Fruit fly (Drosophila melanogaster): ENCODE data around the gene Gs1.
A peak's percentile ranks its signal among the peaks of the same experiment; 100 is the strongest.

Gs1 gene

DNA sequence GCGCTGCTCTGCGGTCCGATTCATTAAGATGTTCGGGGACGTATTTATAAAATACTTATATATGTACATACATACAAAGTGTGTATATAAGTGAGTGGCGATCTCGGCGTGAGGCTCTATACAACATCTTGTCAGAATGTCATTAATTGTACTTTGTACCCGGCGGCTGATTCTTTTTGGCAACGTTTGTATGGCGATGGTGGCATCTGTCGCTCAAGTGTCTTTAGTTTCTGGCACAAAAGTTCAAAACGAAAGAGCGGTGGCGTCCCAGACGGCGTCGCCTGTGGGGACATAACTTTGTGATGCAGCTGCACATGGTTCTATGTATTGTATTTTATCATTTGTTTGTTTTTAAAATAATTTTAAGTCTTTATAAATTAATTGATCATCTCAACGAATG lies 38.9 kb upstream of the Gs1 start:
- TF ChIP-seq Hnf4 (GFP tag; optimal IDR thresholded peaks at IDR 0.05) (no peak), pan (optimal IDR thresholded peaks at IDR 0.05) (no peak), Rel (GFP tag; optimal IDR thresholded peaks at IDR 0.05) (peak; percentile 20), Rel (tag; optimal IDR thresholded peaks at IDR 0.05) (no peak), dsf (GFP tag; optimal IDR thresholded peaks at IDR 0.05; ENCODE audit: borderline replicate concordance) (no peak), N (GFP tag; optimal IDR thresholded peaks at IDR 0.05) (no peak), Vsx2 (GFP tag; optimal IDR thresholded peaks at IDR 0.05; ENCODE audit: partially characterized antibody) (no peak)

- TF ChIP-seq pan (optimal IDR thresholded peaks at IDR 0.05), result no peak
- TF ChIP-seq ey (GFP tag; optimal IDR thresholded peaks at IDR 0.05), result no peak
Observed at dm6 chr2L:94096-94495, 37.8 kb upstream of the Gs1 start.

dm6 chr2L:94639-95059 lies 37.2 kb upstream of the Gs1 start, which contains the start of gene Zir:
TSS of gene Zir (plus strand) at chr2L:94739.
- TF ChIP-seq Rel (GFP tag; optimal IDR thresholded peaks at IDR 0.05) (no peak), Rel (tag; optimal IDR thresholded peaks at IDR 0.05) (peak; percentile 73), woc (GFP tag; optimal IDR thresholded peaks at IDR 0.05) (peak; percentile 73), CG32264 (GFP tag; optimal IDR thresholded peaks at IDR 0.05) (peak; percentile 26), Hr83 (GFP tag; optimal IDR thresholded peaks at IDR 0.05; ENCODE audit: poor library complexity, severe bottlenecking) (peak; percentile 21), Dfd (GFP tag; optimal IDR thresholded peaks at IDR 0.05) (no peak), brk (GFP tag; optimal IDR thresholded peaks at IDR 0.05) (peak; percentile 13), usp (GFP tag; optimal IDR thresholded peaks at IDR 0.05) (no peak)

dm6 chr2L:102161-102761 lies 29.6 kb upstream of the Gs1 start, which contains the start of gene Creld:
TSS of gene Creld (plus strand) at chr2L:102380.
- TF ChIP-seq h (GFP tag; optimal IDR thresholded peaks at IDR 0.05) (no peak), CG9705 (GFP tag; optimal IDR thresholded peaks at IDR 0.05) (no peak), Myc (optimal IDR thresholded peaks at IDR 0.05) (peak; percentile 49), Hnf4 (GFP tag; optimal IDR thresholded peaks at IDR 0.05) (peak; percentile 67), CG32264 (GFP tag; optimal IDR thresholded peaks at IDR 0.05) (no peak), Rel (GFP tag; optimal IDR thresholded peaks at IDR 0.05) (no peak), Rel (tag; optimal IDR thresholded peaks at IDR 0.05) (no peak), Hr83 (GFP tag; optimal IDR thresholded peaks at IDR 0.05; ENCODE audit: poor library complexity, severe bottlenecking) (peak; percentile 72), sv (GFP tag; optimal IDR thresholded peaks at IDR 0.05) (no peak), sage (GFP tag; optimal IDR thresholded peaks at IDR 0.05) (peak; percentile 23)

- TF ChIP-seq Rel (GFP tag; optimal IDR thresholded peaks at IDR 0.05), result no peak
- no peak for TF ChIP-seq Rel (tag; optimal IDR thresholded peaks at IDR 0.05)
- TF ChIP-seq dl (GFP tag; optimal IDR thresholded peaks at IDR 0.05; ENCODE audit: insufficient read depth in 1 of 2, partially characterized antibody in 2 of 2), result no peak
- TF ChIP-seq Abd-B (GFP tag; optimal IDR thresholded peaks at IDR 0.05), result no peak
- TF ChIP-seq fru (GFP tag; optimal IDR thresholded peaks at IDR 0.05), result no peak
- no peak for TF ChIP-seq h (GFP tag; optimal IDR thresholded peaks at IDR 0.05)
- TF ChIP-seq Sp1 (GFP tag; optimal IDR thresholded peaks at IDR 0.05), result no peak
- no peak for TF ChIP-seq Dif (GFP tag; optimal IDR thresholded peaks at IDR 0.05; ENCODE audit: partially characterized antibody)
Observed at dm6 chr2L:106540-106939, 25.3 kb upstream of the Gs1 start, which contains the start of the genes Nhe1 and Sam-S. TSS of gene Nhe1 (minus strand) at chr2L:106732. TSS of gene Sam-S (plus strand) at chr2L:106903.

DNA sequence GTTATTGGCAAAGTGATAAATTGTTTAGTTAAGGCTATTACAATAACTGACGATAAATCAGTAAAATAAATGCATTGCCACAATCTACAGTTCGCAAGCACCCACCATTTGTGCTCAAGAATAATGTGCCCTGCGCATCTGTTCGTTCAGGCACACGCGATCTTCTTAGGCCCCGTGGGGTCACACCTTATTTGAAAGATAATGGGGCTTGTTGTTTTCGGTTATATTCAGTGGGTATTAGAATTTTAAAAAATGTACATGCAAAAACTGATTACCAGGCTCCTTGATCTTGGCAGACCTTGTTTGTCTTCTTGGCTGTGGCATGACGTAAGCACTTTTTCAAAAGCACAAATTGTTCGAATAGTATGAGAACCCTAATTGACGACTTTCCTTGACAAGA lies 24.8 kb upstream of the Gs1 start:
- TF ChIP-seq rgr (GFP tag; optimal IDR thresholded peaks at IDR 0.05) (no peak), Hnf4 (GFP tag; optimal IDR thresholded peaks at IDR 0.05) (no peak), HLH106 (tag; optimal IDR thresholded peaks at IDR 0.05) (no peak), N (GFP tag; optimal IDR thresholded peaks at IDR 0.05) (no peak), Dif (GFP tag; optimal IDR thresholded peaks at IDR 0.05; ENCODE audit: partially characterized antibody) (no peak), Abd-B (GFP tag; optimal IDR thresholded peaks at IDR 0.05) (no peak), CG32264 (GFP tag; optimal IDR thresholded peaks at IDR 0.05) (no peak), sage (GFP tag; optimal IDR thresholded peaks at IDR 0.05) (no peak), ey (GFP tag; optimal IDR thresholded peaks at IDR 0.05) (no peak), GATAd (GFP tag; optimal IDR thresholded peaks at IDR 0.05) (no peak), brk (GFP tag; optimal IDR thresholded peaks at IDR 0.05) (no peak), h (GFP tag; optimal IDR thresholded peaks at IDR 0.05) (no peak), jim (GFP tag; optimal IDR thresholded peaks at IDR 0.05) (no peak), Vsx2 (GFP tag; optimal IDR thresholded peaks at IDR 0.05; ENCODE audit: partially characterized antibody) (no peak), pan (optimal IDR thresholded peaks at IDR 0.05) (no peak)

Data from whole organism, wandering third instar larva.